Fruit fly (Drosophila melanogaster): ENCODE data around the gene Trp1.

The Trp1 gene

dm6 chr2L:10061276-10061675, 52.1 kb downstream of the Trp1 start (continued):
- TF ChIP-seq chif (GFP tag; optimal IDR thresholded peaks at IDR 0.05) = no peak
- TF ChIP-seq CG10209 (GFP tag; optimal IDR thresholded peaks at IDR 0.05) = peak; percentile 4
- TF ChIP-seq Max (GFP tag; optimal IDR thresholded peaks at IDR 0.05) = no peak
- no peak for TF ChIP-seq sc (optimal IDR thresholded peaks at IDR 0.05)
- TF ChIP-seq sc (GFP tag; optimal IDR thresholded peaks at IDR 0.05) = no peak
- peak; percentile 24 for TF ChIP-seq Xbp1 (GFP tag; optimal IDR thresholded peaks at IDR 0.05)
- TF ChIP-seq CG7839 (tag; optimal IDR thresholded peaks at IDR 0.05) = peak; percentile 63
- no peak for TF ChIP-seq CG18476 (GFP tag; optimal IDR thresholded peaks at IDR 0.05)
- TF ChIP-seq CG14014 (GFP tag; IDR thresholded peaks at IDR 0.05) = no peak
- no peak for TF ChIP-seq NfI (GFP tag; optimal IDR thresholded peaks at IDR 0.05)
- no peak for TF ChIP-seq CG18764 (GFP tag; optimal IDR thresholded peaks at IDR 0.05)
- TF ChIP-seq lola (GFP tag; optimal IDR thresholded peaks at IDR 0.05) = no peak
- TF ChIP-seq CG34224 (GFP tag; IDR thresholded peaks at IDR 0.05; ENCODE audit: partially characterized antibody) = no peak
- peak; percentile 14; the same call in 1 of the 2 replicates for TF ChIP-seq Ada2b (GFP tag; IDR thresholded peaks at IDR 0.05)
- TF ChIP-seq CG7745 (tag; optimal IDR thresholded peaks at IDR 0.05) = no peak
- TF ChIP-seq CG6689 (GFP tag; IDR thresholded peaks at IDR 0.05) = peak; percentile 42; the same call in 1 of the 2 replicates
- peak; percentile 24 for TF ChIP-seq CG9817 (tag; optimal IDR thresholded peaks at IDR 0.05)
- TF ChIP-seq CG4424 (GFP tag; optimal IDR thresholded peaks at IDR 0.05) = peak; percentile 22
- TF ChIP-seq CG4404 (GFP tag; IDR thresholded peaks at IDR 0.05) = no peak
- no peak for TF ChIP-seq CG42726 (GFP tag; IDR thresholded peaks at IDR 0.05; ENCODE audit: partially characterized antibody)
- TF ChIP-seq BtbVII (GFP tag; optimal IDR thresholded peaks at IDR 0.05) = no peak
- no peak for TF ChIP-seq CG7271 (tag; optimal IDR thresholded peaks at IDR 0.05)
- no peak for TF ChIP-seq so (GFP tag; IDR thresholded peaks at IDR 0.05)
- TF ChIP-seq Spps (tag; optimal IDR thresholded peaks at IDR 0.05) = no peak
- TF ChIP-seq Doc2 (GFP tag; IDR thresholded peaks at IDR 0.05) = no peak
- no peak for TF ChIP-seq Jarid2 (GFP tag; optimal IDR thresholded peaks at IDR 0.05)
- TF ChIP-seq bab2 (GFP tag; optimal IDR thresholded peaks at IDR 0.05) = no peak
- no peak for TF ChIP-seq CG5953 (GFP tag; IDR thresholded peaks at IDR 0.05)
- no peak for TF ChIP-seq CG34376 (GFP tag; optimal IDR thresholded peaks at IDR 0.05)
- TF ChIP-seq otp (GFP tag; IDR thresholded peaks at IDR 0.05) = no peak
- 0 out of 2 replicates have a peak, but pooled peaks have one; percentile 13 for TF ChIP-seq E2f1 (GFP tag; IDR thresholded peaks at IDR 0.05)
- no peak for TF ChIP-seq H15 (GFP tag; IDR thresholded peaks at IDR 0.05)
- TF ChIP-seq Oli (tag; optimal IDR thresholded peaks at IDR 0.05) = peak; percentile 40
- TF ChIP-seq ro (GFP tag; IDR thresholded peaks at IDR 0.05) = no peak
- no peak for TF ChIP-seq da (GFP tag; optimal IDR thresholded peaks at IDR 0.05)
- TF ChIP-seq CG34422 (GFP tag; IDR thresholded peaks at IDR 0.05) = no peak
- no peak for TF ChIP-seq CG1233 (GFP tag; optimal IDR thresholded peaks at IDR 0.05)
- TF ChIP-seq CG10654 (GFP tag; optimal IDR thresholded peaks at IDR 0.05) = no peak
- no peak for TF ChIP-seq CG11085 (GFP tag; IDR thresholded peaks at IDR 0.05)
- TF ChIP-seq seq (GFP tag; IDR thresholded peaks at IDR 0.05) = peak; percentile 40; the same call in 1 of the 2 replicates
- peak; percentile 22; the same call in 1 of the 2 replicates for TF ChIP-seq CG31224 (GFP tag; IDR thresholded peaks at IDR 0.05)
- TF ChIP-seq Sox102F (GFP tag; optimal IDR thresholded peaks at IDR 0.05) = peak; percentile 52
- TF ChIP-seq pb (GFP tag; optimal IDR thresholded peaks at IDR 0.05) = no peak
- TF ChIP-seq Scr (GFP tag; IDR thresholded peaks at IDR 0.05; ENCODE audit: partially characterized antibody) = no peak
- no peak for TF ChIP-seq Atf-2 (GFP tag; optimal IDR thresholded peaks at IDR 0.05)
- peak; percentile 64 for TF ChIP-seq gem (tag; optimal IDR thresholded peaks at IDR 0.05)
- TF ChIP-seq cas (GFP tag; IDR thresholded peaks at IDR 0.05) = no peak
- no peak for TF ChIP-seq CG6791 (GFP tag; IDR thresholded peaks at IDR 0.05; ENCODE audit: partially characterized antibody)
- no peak; the same call in 1 of the 2 replicates for TF ChIP-seq ranshi (GFP tag; IDR thresholded peaks at IDR 0.05)
- TF ChIP-seq Poxn (GFP tag; IDR thresholded peaks at IDR 0.05) = no peak
- no peak for TF ChIP-seq CG4282 (GFP tag; optimal IDR thresholded peaks at IDR 0.05)
- TF ChIP-seq CG30403 (GFP tag; optimal IDR thresholded peaks at IDR 0.05) = peak; percentile 40
